Fruit fly (Drosophila melanogaster) whole organism, pupa: ENCODE results near the gene CG6231.

ENCODE experiments used
- CG12605 ChIP-seq: fragments of 200-800 bp; sonication (Bioruptor generic); IDR thresholded peaks from 2 replicates; pipeline ENCODE4 v1.3.6; 2022; ENCODE audit warnings: missing biosample characterization, missing genetic modification characterization
- CG15710 ChIP-seq: fragments of 200-800 bp; sonication (Bioruptor generic); optimal IDR thresholded peaks from 2 replicates; lab custom pipeline; 2018; ENCODE audit warnings: missing biosample characterization, mild to moderate bottlenecking, missing genetic modification characterization, moderate library complexity
- CG17806 ChIP-seq: fragments of 200-800 bp; sonication (Bioruptor generic); optimal IDR thresholded peaks from 2 replicates; lab custom pipeline; 2018; ENCODE audit warnings: missing biosample characterization, mild to moderate bottlenecking, missing genetic modification characterization, moderate library complexity
- CG32121 ChIP-seq: fragments of 200-800 bp; sonication (Bioruptor generic); IDR thresholded peaks from 2 replicates; pipeline ENCODE4 v1.3.6; 2022; ENCODE audit warnings: missing biosample characterization, missing genetic modification characterization
- CG34367 ChIP-seq: fragments of 200-800 bp; sonication (Bioruptor generic); optimal IDR thresholded peaks from 2 replicates; lab custom pipeline; 2018; ENCODE audit warnings: missing biosample characterization, mild to moderate bottlenecking, missing genetic modification characterization
- CG8301 ChIP-seq: fragments of 200-800 bp; sonication (Bioruptor generic); optimal IDR thresholded peaks from 2 replicates; lab custom pipeline; 2018; ENCODE audit warnings: missing biosample characterization, mild to moderate bottlenecking, missing genetic modification characterization
- EcR ChIP-seq: fragments of 200-800 bp; sonication (Bioruptor generic); optimal IDR thresholded peaks from 3 replicates; lab custom pipeline; 2019; ENCODE audit warnings: missing biosample characterization, missing genetic modification characterization, mild to moderate bottlenecking, moderate library complexity, missing genetic modification reagents
- Pif1A ChIP-seq: fragments of 200-800 bp; sonication (Bioruptor generic); optimal IDR thresholded peaks from 3 replicates; lab custom pipeline; 2016; ENCODE audit warnings: missing biosample characterization, missing genetic modification characterization
- fd96Ca ChIP-seq: fragments of 200-800 bp; sonication (Bioruptor generic); IDR thresholded peaks from 3 replicates; pipeline ENCODE4 v1.3.6; 2022; ENCODE audit warnings: missing biosample characterization, missing genetic modification characterization
- gl ChIP-seq: fragments of 200-800 bp; sonication (Bioruptor generic); optimal IDR thresholded peaks from 2 replicates; lab custom pipeline; 2018; ENCODE audit warnings: missing biosample characterization, mild to moderate bottlenecking, missing genetic modification characterization
- rn ChIP-seq: fragments of 200-800 bp; sonication (Bioruptor generic); IDR thresholded peaks from 2 replicates; pipeline ENCODE4 v1.3.6; 2022; ENCODE audit warnings: missing biosample characterization, missing genetic modification characterization

- TF ChIP-seq CG12605 (GFP tag; lab: Robert Waterston, UW) (no peak), EcR (GFP tag; lab: Kevin White, UChicago) (no peak), CG17806 (no peak), CG15710 (tag; lab: Kevin White, UChicago) (no peak), CG8301 (tag; lab: Kevin White, UChicago) (no peak), rn (no peak), CG32121 (no peak), gl (tag; lab: Kevin White, UChicago) (no peak), fd96Ca (GFP tag; lab: Robert Waterston, UW) (no peak), CG34367 (tag; lab: Kevin White, UChicago) (peak; percentile 25), Pif1A (GFP tag; lab: Kevin White, UChicago) (no peak)
These were observed 47.7 kb downstream of the CG6231 start for dm6 chr3R:19584818-19585217.
